Worm (Caenorhabditis elegans) whole organism, L4/young adult: ENCODE results near the gene C23H4.8.

ENCODE experiments used
- W03F9.2 ChIP-seq: fragments of 150-350 bp; optimal IDR thresholded peaks from 2 replicates; lab custom pipeline; 2014; ENCODE audit warnings: missing biosample characterization, missing genetic modification characterization
- dao-5 ChIP-seq: sonication (generic microtip); optimal IDR thresholded peaks from 2 replicates; lab custom pipeline; 2016; ENCODE audit warnings: missing genotype, missing genetic modification characterization, moderate library complexity, missing compliant biosample characterization
- him-1 ChIP-seq: sonication (generic microtip); optimal IDR thresholded peaks from 2 replicates; lab custom pipeline; 2016; ENCODE audit warnings: missing genotype, missing genetic modification reagents, missing genetic modification characterization, missing compliant biosample characterization

The C23H4.8 gene

DNA sequence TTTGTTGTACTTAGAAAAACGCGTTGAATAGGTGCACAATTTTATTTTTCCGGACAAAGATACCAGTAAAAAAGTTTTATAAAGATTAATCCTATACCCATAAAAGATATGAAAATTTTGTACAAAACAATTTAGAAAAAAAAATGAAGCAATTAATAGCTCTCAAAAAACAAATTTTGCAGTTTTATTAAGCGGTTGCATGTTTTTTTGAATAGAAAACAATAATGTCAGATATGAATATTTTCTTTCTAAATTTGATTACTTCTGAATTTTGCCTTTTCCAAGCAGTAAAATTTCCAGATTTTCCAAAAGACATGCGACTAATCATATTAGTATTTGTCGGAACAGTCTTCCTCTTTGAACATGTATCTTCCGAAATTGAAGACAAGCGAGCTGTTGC lies at the start of gene C23H4.8:
C23H4.8 (plus strand) TSS at position 301 of the 400 bp plus-strand sequence.
- TF ChIP-seq him-1 (tag; lab: Kevin White, UChicago), result no peak
- no peak for TF ChIP-seq W03F9.2 (tag; lab: Kevin White, UChicago)
- TF ChIP-seq dao-5 (tag; lab: Kevin White, UChicago), result no peak

DNA sequence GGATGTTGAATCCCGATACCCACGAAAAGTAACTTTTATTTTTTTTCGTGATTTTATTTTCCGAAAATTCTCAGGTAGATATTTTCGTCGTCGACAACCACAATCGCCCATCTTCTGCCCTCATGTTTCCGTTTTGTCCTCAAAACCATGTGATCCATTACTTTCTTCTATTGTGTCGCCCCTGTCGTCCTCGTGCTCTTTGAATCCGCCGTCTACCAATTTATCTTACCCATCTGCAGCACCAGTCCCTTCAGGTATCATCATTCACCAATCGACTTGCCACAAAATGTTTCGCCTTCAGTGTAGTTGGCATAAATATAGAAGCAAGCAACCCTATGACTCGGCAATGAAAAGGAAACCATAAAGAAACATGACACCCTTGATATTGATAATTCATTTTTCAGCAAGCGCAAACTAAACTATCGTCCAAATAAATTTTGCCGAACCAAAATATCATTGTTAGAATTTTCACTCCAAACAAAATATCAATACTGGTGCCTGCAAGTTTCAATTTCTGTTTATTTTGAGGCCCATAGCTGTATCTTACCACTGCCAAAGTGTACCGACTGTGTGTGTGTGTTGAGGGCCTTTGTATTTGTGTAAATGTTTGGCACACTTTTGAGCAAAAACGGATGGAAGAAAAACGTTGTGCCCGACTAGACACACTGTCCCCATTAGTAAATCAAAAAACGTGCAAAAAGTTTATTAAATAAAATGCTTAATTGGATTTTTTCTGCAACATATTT lies 49.2 kb upstream of the C23H4.8 start:
- no peak for TF ChIP-seq W03F9.2 (tag; lab: Kevin White, UChicago)

- TF ChIP-seq him-1 (tag; lab: Kevin White, UChicago), result no peak
- TF ChIP-seq dao-5 (tag; lab: Kevin White, UChicago), result no peak
- TF ChIP-seq W03F9.2 (tag; lab: Kevin White, UChicago), result no peak
Observed at ce11 chrX:12168765-12169164, 48.3 kb upstream of the C23H4.8 start.

DNA sequence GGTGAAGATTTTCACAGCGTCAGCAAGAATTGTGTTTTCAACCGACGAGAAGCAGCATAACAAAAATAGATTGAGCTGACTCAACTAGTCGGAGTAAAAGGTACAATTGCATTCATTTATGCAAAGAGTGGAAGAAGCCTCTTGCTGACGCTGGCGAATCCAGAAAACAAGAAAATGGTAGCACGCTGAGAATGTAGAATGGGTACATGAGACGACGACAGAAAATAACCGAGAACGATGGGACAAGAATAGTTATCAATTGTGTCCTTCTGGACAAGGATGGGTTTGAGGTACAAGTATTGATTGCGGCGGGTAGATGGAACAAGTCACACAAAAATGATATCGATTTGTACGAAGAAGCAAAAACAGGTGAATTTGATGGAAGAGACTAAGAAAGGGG lies 47.7 kb upstream of the C23H4.8 start:
- TF ChIP-seq dao-5 (tag; lab: Kevin White, UChicago), result no peak
- TF ChIP-seq him-1 (tag; lab: Kevin White, UChicago), result no peak
- no peak for TF ChIP-seq W03F9.2 (tag; lab: Kevin White, UChicago)

- TF ChIP-seq dao-5 (tag; lab: Kevin White, UChicago) (no peak), W03F9.2 (tag; lab: Kevin White, UChicago) (no peak), him-1 (tag; lab: Kevin White, UChicago) (peak; percentile 75)
Observed at ce11 chrX:12171631-12172348, 45.3 kb upstream of the C23H4.8 start, which contains the start of gene F57G12.1. F57G12.1 (minus strand) TSS chrX:12171681.

DNA sequence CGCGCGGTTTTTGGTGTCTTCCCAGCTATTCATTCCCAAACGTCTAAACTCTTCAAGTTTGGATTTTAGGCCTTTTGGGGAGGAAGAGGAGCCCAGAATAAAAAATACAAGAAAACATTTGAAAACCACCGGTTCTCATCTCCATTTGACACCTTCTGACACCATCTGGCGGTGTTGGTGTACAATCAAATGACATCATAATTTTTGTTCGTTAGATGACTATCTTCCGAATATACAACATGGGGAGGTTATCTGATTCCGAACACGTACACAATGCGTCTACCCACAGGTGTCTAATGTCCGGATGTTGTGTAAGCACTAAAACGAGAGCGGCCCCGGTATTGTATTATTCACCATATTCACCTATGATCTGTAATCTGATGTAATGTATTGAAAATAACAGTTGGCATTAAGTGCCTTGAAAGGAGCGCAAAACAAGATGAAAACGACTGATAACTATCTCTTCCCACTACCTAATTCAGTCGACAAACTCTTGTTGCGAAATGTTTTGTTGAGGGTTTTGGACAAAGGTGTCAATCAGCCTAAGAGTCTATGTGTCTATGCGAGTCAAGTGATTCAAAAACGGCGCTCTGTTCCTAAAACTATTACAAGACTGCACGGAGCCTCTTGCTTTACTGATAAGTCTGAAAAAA lies 44.4 kb upstream of the C23H4.8 start:
- TF ChIP-seq dao-5 (tag; lab: Kevin White, UChicago) (no peak), him-1 (tag; lab: Kevin White, UChicago) (no peak), W03F9.2 (tag; lab: Kevin White, UChicago) (no peak)

- TF ChIP-seq W03F9.2 (tag; lab: Kevin White, UChicago) (no peak), dao-5 (tag; lab: Kevin White, UChicago) (no peak), him-1 (tag; lab: Kevin White, UChicago) (no peak)
Observed at ce11 chrX:12173989-12174388, 43.1 kb upstream of the C23H4.8 start.

ce11 chrX:12174686-12175404 lies 42.2 kb upstream of the C23H4.8 start:
- TF ChIP-seq dao-5 (tag; lab: Kevin White, UChicago) (no peak), W03F9.2 (tag; lab: Kevin White, UChicago) (no peak), him-1 (tag; lab: Kevin White, UChicago) (no peak)

DNA sequence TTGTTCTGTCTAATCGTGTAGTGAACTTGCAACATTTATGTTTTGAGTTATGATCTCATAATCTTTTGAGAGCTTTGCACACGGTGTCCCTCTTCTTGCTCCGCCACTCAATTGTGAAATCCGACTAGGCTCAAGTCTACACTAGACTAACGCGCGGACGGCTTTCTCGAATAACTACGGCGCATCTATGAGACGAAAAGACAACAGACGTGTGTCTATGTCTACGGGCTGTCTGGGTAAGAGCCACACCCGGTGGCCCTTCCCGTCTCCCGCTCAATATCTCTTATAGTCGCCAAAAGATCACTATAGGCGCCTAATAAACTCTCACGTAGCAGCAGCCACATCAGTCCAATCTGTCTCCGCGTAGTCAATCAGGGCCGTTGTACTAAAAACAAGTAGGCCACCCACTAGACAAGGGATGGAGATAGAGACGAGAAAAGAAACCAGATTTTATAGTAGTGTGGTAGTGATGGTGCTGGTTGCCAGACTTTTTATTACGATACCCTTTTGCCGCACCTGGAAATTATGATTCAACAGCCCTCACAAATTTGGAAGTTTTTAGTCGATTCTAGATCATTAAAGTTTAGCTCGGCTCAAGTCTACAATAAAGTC lies 41.3 kb upstream of the C23H4.8 start:
- TF ChIP-seq dao-5 (tag; lab: Kevin White, UChicago) (no peak), him-1 (tag; lab: Kevin White, UChicago) (no peak), W03F9.2 (tag; lab: Kevin White, UChicago) (no peak)

ce11 chrX:12176394-12176793 lies 40.6 kb upstream of the C23H4.8 start:
- TF ChIP-seq dao-5 (tag; lab: Kevin White, UChicago) (no peak), him-1 (tag; lab: Kevin White, UChicago) (no peak), W03F9.2 (tag; lab: Kevin White, UChicago) (no peak)

ce11 chrX:12176873-12177293 lies 40.2 kb upstream of the C23H4.8 start:
- TF ChIP-seq him-1 (tag; lab: Kevin White, UChicago) (no peak), W03F9.2 (tag; lab: Kevin White, UChicago) (no peak), dao-5 (tag; lab: Kevin White, UChicago) (no peak)

- TF ChIP-seq him-1 (tag; lab: Kevin White, UChicago), result no peak
- TF ChIP-seq W03F9.2 (tag; lab: Kevin White, UChicago), result no peak
- TF ChIP-seq dao-5 (tag; lab: Kevin White, UChicago), result no peak
Observed at ce11 chrX:12177521-12177920, 39.5 kb upstream of the C23H4.8 start.
